Fruit fly (Drosophila melanogaster) whole organism, embryonic: Measurements from ENCODE around the gene CG46059.

ENCODE experiments used
- Atf3 ChIP-seq: fragments of 200-800 bp; sonication (Bioruptor generic); optimal IDR thresholded peaks from 3 replicates; lab custom pipeline; 2016; ENCODE audit warnings: missing biosample characterization, missing genetic modification characterization
- B-H2 ChIP-seq: fragments of 200-800 bp; sonication (Bioruptor generic); optimal IDR thresholded peaks from 2 replicates; lab custom pipeline; 2018; ENCODE audit warnings: missing biosample characterization, mild to moderate bottlenecking, missing genetic modification characterization
- BEAF-32 ChIP-seq: fragments of 200-800 bp; sonication (Bioruptor generic); optimal IDR thresholded peaks from 3 replicates; lab custom pipeline; 2017; ENCODE audit warnings: missing biosample characterization, missing genetic modification characterization, mild to moderate bottlenecking, moderate library complexity, missing genetic modification reagents
- Bgb ChIP-seq: fragments of 200-800 bp; sonication (Bioruptor generic); IDR thresholded peaks from 2 replicates; pipeline ENCODE4 v1.3.6; 2022; ENCODE audit warnings: missing biosample characterization, missing genetic modification characterization; ENCODE audit not compliant: partially characterized antibody
- CG10462 ChIP-seq: fragments of 200-800 bp; sonication (Bioruptor generic); optimal IDR thresholded peaks from 2 replicates; lab custom pipeline; 2016; ENCODE audit warnings: missing biosample characterization, missing genetic modification characterization
- CG12769 ChIP-seq: fragments of 200-800 bp; sonication (Bioruptor generic); optimal IDR thresholded peaks from 2 replicates; lab custom pipeline; 2019; ENCODE audit warnings: missing biosample characterization, mild to moderate bottlenecking, missing genetic modification characterization, moderate library complexity
- CG13123 ChIP-seq: fragments of 200-800 bp; sonication (Bioruptor generic); optimal IDR thresholded peaks from 2 replicates; lab custom pipeline; 2016; ENCODE audit warnings: missing biosample characterization, missing genetic modification characterization
- CG13424 ChIP-seq: fragments of 200-800 bp; sonication (Bioruptor generic); optimal IDR thresholded peaks from 2 replicates; lab custom pipeline; 2019; ENCODE audit warnings: missing biosample characterization, mild to moderate bottlenecking, missing genetic modification characterization, moderate library complexity
- CG14710 ChIP-seq: fragments of 200-800 bp; sonication (Bioruptor generic); optimal IDR thresholded peaks from 3 replicates; lab custom pipeline; 2019; ENCODE audit warnings: missing biosample characterization, mild to moderate bottlenecking, missing genetic modification characterization, moderate library complexity
- CG14860 ChIP-seq: fragments of 200-800 bp; sonication (Bioruptor generic); IDR thresholded peaks from 3 replicates; pipeline ENCODE4 v1.3.6; 2022; ENCODE audit warnings: missing biosample characterization, missing genetic modification characterization; ENCODE audit not compliant: partially characterized antibody
- CG15073 ChIP-seq: fragments of 200-800 bp; sonication (Bioruptor generic); optimal IDR thresholded peaks from 2 replicates; lab custom pipeline; 2016; ENCODE audit warnings: missing biosample characterization, missing genetic modification characterization
- CG15269 ChIP-seq: fragments of 200-800 bp; sonication (Bioruptor generic); optimal IDR thresholded peaks from 2 replicates; lab custom pipeline; 2018; ENCODE audit warnings: missing biosample characterization, mild to moderate bottlenecking, missing genetic modification characterization, moderate library complexity
- CG17912 ChIP-seq: fragments of 200-800 bp; sonication (Bioruptor generic); optimal IDR thresholded peaks from 2 replicates; lab custom pipeline; 2018; ENCODE audit warnings: missing biosample characterization, mild to moderate bottlenecking, missing genetic modification characterization
- CG30431 ChIP-seq: fragments of 200-800 bp; sonication (Bioruptor generic); optimal IDR thresholded peaks from 2 replicates; lab custom pipeline; 2017; ENCODE audit warnings: missing biosample characterization, missing genetic modification characterization
- CG32772 ChIP-seq: fragments of 200-800 bp; sonication (Bioruptor generic); IDR thresholded peaks from 2 replicates; pipeline ENCODE4 v1.3.6; 2022; ENCODE audit warnings: missing biosample characterization, missing genetic modification characterization
- CG4730 ChIP-seq: fragments of 200-800 bp; sonication (Bioruptor generic); IDR thresholded peaks from 2 replicates; pipeline ENCODE4 v1.3.6; 2022; ENCODE audit warnings: missing biosample characterization, missing genetic modification characterization
- CG4854 ChIP-seq: fragments of 200-800 bp; sonication (Bioruptor generic); optimal IDR thresholded peaks from 2 replicates; lab custom pipeline; 2016; ENCODE audit warnings: missing biosample characterization, missing genetic modification characterization, inconsistent platforms
- Eip74EF ChIP-seq, 2 experiments: fragments of 200-800 bp in 1 of 2; fragments of >200 bp in 1 of 2; sonication (Bioruptor generic) in 1 of 2; optimal IDR thresholded peaks; 2 replicates each; lab custom pipeline; 2017 to 2019; ENCODE audit warnings: missing biosample characterization in 2 of 2, missing genetic modification characterization in 2 of 2, mild to moderate bottlenecking in 1 of 2, moderate library complexity in 1 of 2
- Ets97D ChIP-seq: fragments of 200-800 bp; sonication (Bioruptor generic); optimal IDR thresholded peaks from 3 replicates; lab custom pipeline; 2016; ENCODE audit warnings: missing biosample characterization, missing genetic modification characterization
- GATAe ChIP-seq: fragments of 200-800 bp; sonication (Bioruptor generic); conservative IDR thresholded peaks from 2 replicates; pipeline ENCODE4 v1.3.6; 2022; ENCODE audit warnings: missing biosample characterization, missing genetic modification characterization
- H2.0 ChIP-seq: fragments of 200-800 bp; sonication (Bioruptor generic); IDR thresholded peaks from 2 replicates; pipeline ENCODE4 v1.3.6; 2022; ENCODE audit warnings: missing biosample characterization, missing genetic modification characterization
- HHEX ChIP-seq: fragments of 200-800 bp; sonication (Bioruptor generic); optimal IDR thresholded peaks from 3 replicates; lab custom pipeline; 2017; ENCODE audit warnings: missing biosample characterization, mild to moderate bottlenecking, missing genetic modification characterization, missing genetic modification reagents
- Hr39 ChIP-seq: fragments of >200 bp; optimal IDR thresholded peaks from 2 replicates; lab custom pipeline; 2017
- Lpt ChIP-seq: fragments of >200 bp; optimal IDR thresholded peaks from 2 replicates; lab custom pipeline; 2018; ENCODE audit warnings: missing biosample characterization, missing genetic modification characterization
- MBD-R2 ChIP-seq: fragments of 200-800 bp; sonication (Bioruptor generic); IDR thresholded peaks from 2 replicates; pipeline ENCODE4 v1.3.6; 2022; ENCODE audit warnings: missing biosample characterization, missing genetic modification characterization
- MESR4 ChIP-seq: fragments of 200-800 bp; sonication (Bioruptor generic); optimal IDR thresholded peaks from 2 replicates; lab custom pipeline; 2018; ENCODE audit warnings: missing biosample characterization, mild to moderate bottlenecking, missing genetic modification characterization, moderate library complexity
- Max ChIP-seq: fragments of 200-800 bp; sonication (Bioruptor generic); optimal IDR thresholded peaks from 2 replicates; lab custom pipeline; 2016; ENCODE audit warnings: missing biosample characterization, mild to moderate bottlenecking, missing genetic modification characterization
- Mes4 ChIP-seq: fragments of 200-800 bp; sonication (Bioruptor generic); optimal IDR thresholded peaks from 2 replicates; lab custom pipeline; 2016; ENCODE audit warnings: missing biosample characterization, missing genetic modification characterization
- Myb ChIP-seq: fragments of 200-800 bp; sonication (Bioruptor generic); optimal IDR thresholded peaks from 2 replicates; lab custom pipeline; 2016; ENCODE audit warnings: missing biosample characterization, missing genetic modification characterization
- Ravus ChIP-seq: fragments of 200-800 bp; sonication (Bioruptor generic); IDR thresholded peaks from 2 replicates; pipeline ENCODE4 v1.3.6; 2022; ENCODE audit warnings: missing biosample characterization, missing genetic modification characterization
- Rfx ChIP-seq: fragments of 200-800 bp; sonication (Bioruptor generic); IDR thresholded peaks from 2 replicates; pipeline ENCODE4 v1.3.6; 2022; ENCODE audit warnings: missing biosample characterization, missing genetic modification characterization
- Side ChIP-seq: fragments of 200-800 bp; sonication (Bioruptor generic); optimal IDR thresholded peaks from 2 replicates; lab custom pipeline; 2016; ENCODE audit warnings: missing biosample characterization, missing genetic modification characterization
- Xrp1 ChIP-seq: fragments of 200-800 bp; sonication (Bioruptor generic); IDR thresholded peaks from 2 replicates; pipeline ENCODE4 v1.3.6; 2022; ENCODE audit warnings: missing biosample characterization, missing genetic modification characterization
- ara ChIP-seq: fragments of 200-800 bp; sonication (Bioruptor generic); IDR thresholded peaks from 2 replicates; pipeline ENCODE4 v1.3.6; 2022; ENCODE audit warnings: missing biosample characterization, missing genetic modification characterization
- bab2 ChIP-seq: fragments of 200-800 bp; sonication (Bioruptor generic); optimal IDR thresholded peaks from 2 replicates; lab custom pipeline; 2016; ENCODE audit warnings: missing biosample characterization, missing genetic modification characterization
- chm ChIP-seq: fragments of 200-800 bp; sonication (Bioruptor generic); IDR thresholded peaks from 2 replicates; pipeline ENCODE4 v1.3.6; 2022; ENCODE audit warnings: missing biosample characterization, missing genetic modification characterization
- crc ChIP-seq: fragments of 200-800 bp; sonication (Bioruptor generic); optimal IDR thresholded peaks from 2 replicates; lab custom pipeline; 2016; ENCODE audit warnings: missing biosample characterization, missing genetic modification characterization
- croc ChIP-seq: fragments of 200-800 bp; sonication (Bioruptor generic); conservative IDR thresholded peaks from 3 replicates; pipeline ENCODE4 v1.3.6; 2022; ENCODE audit warnings: missing biosample characterization, missing genetic modification characterization
- esg ChIP-seq: fragments of 200-800 bp; sonication (Bioruptor generic); conservative IDR thresholded peaks from 2 replicates; pipeline ENCODE4 v1.3.6; 2022; ENCODE audit warnings: missing biosample characterization, missing genetic modification characterization
- ind ChIP-seq: fragments of 200-800 bp; sonication (Bioruptor generic); optimal IDR thresholded peaks from 3 replicates; lab custom pipeline; 2016; ENCODE audit warnings: missing biosample characterization, missing genetic modification characterization
- knrl ChIP-seq: fragments of 200-800 bp; sonication (Bioruptor generic); IDR thresholded peaks from 3 replicates; pipeline ENCODE4 v1.3.6; 2022; ENCODE audit warnings: missing biosample characterization, missing genetic modification characterization; ENCODE audit not compliant: partially characterized antibody
- mam ChIP-seq: fragments of 200-800 bp; sonication (Bioruptor generic); optimal IDR thresholded peaks from 3 replicates; lab custom pipeline; 2016; ENCODE audit warnings: missing biosample characterization, missing genetic modification characterization
- oc ChIP-seq: fragments of 200-800 bp; sonication (Bioruptor generic); optimal IDR thresholded peaks from 2 replicates; lab custom pipeline; 2018; ENCODE audit warnings: missing biosample characterization, mild to moderate bottlenecking, missing genetic modification characterization, moderate library complexity
- pum ChIP-seq: fragments of 200-800 bp; sonication (Bioruptor generic); optimal IDR thresholded peaks from 2 replicates; lab custom pipeline; 2016; ENCODE audit warnings: missing biosample characterization, missing genetic modification characterization
- sens ChIP-seq: fragments of 200-800 bp; sonication (Bioruptor generic); peaks from one replicate; lab custom pipeline; 2016; ENCODE audit warnings: missing biosample characterization, missing genetic modification characterization
- slbo ChIP-seq: fragments of 200-800 bp; sonication (Bioruptor generic); IDR thresholded peaks from 2 replicates; pipeline ENCODE4 v1.3.6; 2022; ENCODE audit warnings: missing biosample characterization, missing genetic modification characterization
- trem ChIP-seq: fragments of 200-800 bp; optimal IDR thresholded peaks from 3 replicates; lab custom pipeline; 2019; ENCODE audit warnings: missing biosample characterization, mild to moderate bottlenecking, missing genetic modification characterization, moderate library complexity
- wor ChIP-seq: fragments of 200-800 bp; sonication (Bioruptor generic); IDR thresholded peaks from 2 replicates; pipeline ENCODE4 v1.3.6; 2022; ENCODE audit warnings: missing biosample characterization, missing genetic modification characterization
- zen2 ChIP-seq: fragments of 200-800 bp; sonication (Bioruptor generic); IDR thresholded peaks from 3 replicates; pipeline ENCODE4 v1.3.6; 2022; ENCODE audit warnings: missing biosample characterization, missing genetic modification characterization; ENCODE audit not compliant: partially characterized antibody

The CG46059 gene

dm6 chr2L:19225984-19226914 lies 42.7 kb upstream of the CG46059 start (continued):
- peak; percentile 9 for TF ChIP-seq Myb
- TF ChIP-seq MESR4 (GFP tag; lab: Kevin White, UChicago), result peak; percentile 3
- no peak for TF ChIP-seq GATAe
- no peak for TF ChIP-seq Rfx (GFP tag; lab: Robert Waterston, UW)
- TF ChIP-seq oc (tag; lab: Kevin White, UChicago), result peak; percentile 78
- peak; percentile 52 for TF ChIP-seq ind (GFP tag; lab: Kevin White, UChicago)
- no peak for TF ChIP-seq Bgb (GFP tag; lab: Robert Waterston, UW)
- peak; percentile 67 for TF ChIP-seq CG4854 (GFP tag; lab: Kevin White, UChicago)
- peak; percentile 97 for TF ChIP-seq sens (GFP tag; lab: Kevin White, UChicago)
- TF ChIP-seq CG14710, result peak; percentile 80
- TF ChIP-seq Xrp1 (GFP tag; lab: Robert Waterston, UW), result peak; percentile 92
- TF ChIP-seq CG32772, result peak; percentile 83
- TF ChIP-seq chm, result peak; percentile 81; the same call in 1 of the 2 replicates
- TF ChIP-seq mam, result peak; percentile 47
- no peak for TF ChIP-seq slbo (GFP tag; lab: Robert Waterston, UW)
- TF ChIP-seq Side (GFP tag; lab: Kevin White, UChicago), result peak; percentile 66
- TF ChIP-seq bab2, result peak; percentile 74
- TF ChIP-seq Hr39 (lab: Kevin White, UChicago), result no peak
- TF ChIP-seq trem (tag; lab: Kevin White, UChicago), result peak; percentile 62
- TF ChIP-seq knrl (GFP tag; lab: Robert Waterston, UW), result no peak
- TF ChIP-seq Mes4, result peak; percentile 74
- TF ChIP-seq CG14860, result no peak
- TF ChIP-seq Max, result peak; percentile 81
- peak in 1 of 2 experiments; percentile 72 for TF ChIP-seq Eip74EF (GFP tag; optimal IDR thresholded peaks at IDR 0.05; lab: Kevin White, UChicago)
- no peak for TF ChIP-seq MBD-R2 (GFP tag; lab: Robert Waterston, UW)
- no peak for TF ChIP-seq BEAF-32 (GFP tag; lab: Kevin White, UChicago)
- TF ChIP-seq CG15269 (tag; lab: Kevin White, UChicago), result peak; percentile 52
- peak; percentile 64 for TF ChIP-seq CG4730 (GFP tag; lab: Robert Waterston, UW)
- TF ChIP-seq CG30431 (GFP tag; lab: Kevin White, UChicago), result peak; percentile 81
- TF ChIP-seq B-H2 (GFP tag; lab: Kevin White, UChicago), result no peak
- no peak for TF ChIP-seq zen2 (GFP tag; lab: Robert Waterston, UW)
- TF ChIP-seq Atf3, result peak; percentile 61
- TF ChIP-seq CG17912 (GFP tag; lab: Kevin White, UChicago), result no peak
- TF ChIP-seq H2.0 (GFP tag; lab: Robert Waterston, UW), result peak; percentile 70
- peak; percentile 50 for TF ChIP-seq CG15073
- TF ChIP-seq CG12769 (tag; lab: Kevin White, UChicago), result peak; percentile 53
- TF ChIP-seq CG13424 (tag; lab: Kevin White, UChicago), result peak; percentile 75
- TF ChIP-seq esg, result peak; percentile 69
- peak; percentile 38 for TF ChIP-seq HHEX
- peak; percentile 78 for TF ChIP-seq wor (GFP tag; lab: Robert Waterston, UW)
- peak; percentile 82 for TF ChIP-seq pum (GFP tag; lab: Kevin White, UChicago)
- TF ChIP-seq ara, result peak; percentile 88
- TF ChIP-seq CG10462 (GFP tag; lab: Kevin White, UChicago), result peak; percentile 64
- peak; percentile 46 for TF ChIP-seq Ets97D
- peak; percentile 15; the same call in 1 of the 2 replicates for TF ChIP-seq Ravus
- TF ChIP-seq CG13123 (GFP tag; lab: Kevin White, UChicago), result peak; percentile 67
- TF ChIP-seq Lpt, result no peak
- TF ChIP-seq croc (GFP tag; lab: Robert Waterston, UW), result peak; percentile 85
- peak; percentile 52 for TF ChIP-seq crc (GFP tag; lab: Kevin White, UChicago)
